Worm (Caenorhabditis elegans) whole organism, L1 larva: Measurements from ENCODE around the gene nas-21.
A peak's percentile ranks its signal among the peaks of the same experiment; 100 is the strongest.

Experiments used
- C16A3.4 ChIP-seq: fragments of 150-350 bp; optimal IDR thresholded peaks from 2 replicates; lab custom pipeline; 2014; ENCODE audit warnings: missing biosample characterization, missing genetic modification characterization
- F16B12.6 ChIP-seq: fragments of 150-350 bp; optimal IDR thresholded peaks from 2 replicates; lab custom pipeline; 2014; ENCODE audit warnings: missing biosample characterization, missing genetic modification characterization
- Y116A8C.19 ChIP-seq: sonication (generic microtip); optimal IDR thresholded peaks from 2 replicates; lab custom pipeline; 2016; ENCODE audit warnings: missing compliant biosample characterization, missing genetic modification characterization, borderline replicate concordance
- alr-1 ChIP-seq: fragments of 200-800 bp; sonication (Bioruptor generic); optimal IDR thresholded peaks from 2 replicates; lab custom pipeline; 2018; ENCODE audit warnings: borderline replicate concordance, mild to moderate bottlenecking, missing genetic modification characterization, missing compliant biosample characterization
- aly-2 ChIP-seq: fragments of 150-350 bp; optimal IDR thresholded peaks from 2 replicates; lab custom pipeline; 2014; ENCODE audit warnings: missing biosample characterization, missing genetic modification characterization
- ama-1 ChIP-seq: fragments of 150-350 bp; optimal IDR thresholded peaks from 2 replicates; lab custom pipeline; 2014
- ceh-63 ChIP-seq: fragments of 200-800 bp; sonication (Bioruptor generic); optimal IDR thresholded peaks from 2 replicates; lab custom pipeline; 2018; ENCODE audit warnings: mild to moderate bottlenecking, missing genetic modification characterization, missing compliant biosample characterization
- ceh-82 ChIP-seq, 3 experiments: fragments of 150-350 bp in 1 of 3; sonication (generic microtip) in 2 of 3; optimal IDR thresholded peaks; 2 replicates each; lab custom pipeline; 2014 to 2017; ENCODE audit warnings: missing biosample characterization in 3 of 3, missing genetic modification characterization in 3 of 3
- ceh-88 ChIP-seq: fragments of 200-800 bp; sonication (Bioruptor generic); IDR thresholded peaks from 2 replicates; pipeline ENCODE4 v1.3.6; 2022; ENCODE audit warnings: missing genetic modification characterization, missing compliant biosample characterization
- ceh-90 ChIP-seq: sonication (generic microtip); optimal IDR thresholded peaks from 2 replicates; lab custom pipeline; 2016; ENCODE audit warnings: missing genetic modification characterization, missing compliant biosample characterization
- dpl-1 ChIP-seq, 3 experiments: fragments of 150-350 bp in 2 of 3; sonication (generic microtip) in 1 of 3; optimal IDR thresholded peaks; 2 replicates each; lab custom pipeline; 2014 to 2017; ENCODE audit warnings: missing biosample characterization in 3 of 3, missing genetic modification characterization in 3 of 3, missing genetic modification reagents in 3 of 3
- dsc-1 ChIP-seq: sonication (generic microtip); optimal IDR thresholded peaks from 2 replicates; lab custom pipeline; 2016; ENCODE audit warnings: mild to moderate bottlenecking, missing genetic modification characterization, missing compliant biosample characterization
- efl-3 ChIP-seq: fragments of 200-800 bp; sonication (Bioruptor generic); optimal IDR thresholded peaks from 2 replicates; lab custom pipeline; 2018; ENCODE audit warnings: mild to moderate bottlenecking, missing genetic modification characterization, missing compliant biosample characterization
- egl-13 ChIP-seq: sonication (generic microtip); optimal IDR thresholded peaks from 2 replicates; lab custom pipeline; 2016; ENCODE audit warnings: missing genotype, missing genetic modification reagents, missing genetic modification characterization, missing compliant biosample characterization
- elt-2 ChIP-seq: sonication (generic microtip); optimal IDR thresholded peaks from 2 replicates; lab custom pipeline; 2016; ENCODE audit warnings: missing genetic modification characterization, mild to moderate bottlenecking, inconsistent platforms, missing compliant biosample characterization, missing genetic modification reagents
- elt-3 ChIP-seq, 6 experiments: fragments of 150-350 bp in 1 of 6; sonication (generic microtip); optimal IDR thresholded peaks; 2 replicates each; lab custom pipeline; 2017 to 2018; ENCODE audit warnings: missing biosample characterization in 6 of 6, missing genetic modification characterization in 6 of 6, inconsistent platforms in 1 of 6
- ets-5 ChIP-seq: fragments of 200-800 bp; sonication (Bioruptor generic); IDR thresholded peaks from 2 replicates; pipeline ENCODE4 v1.3.6; 2022; ENCODE audit warnings: missing genetic modification characterization, missing compliant biosample characterization
- fkh-10 ChIP-seq: sonication (generic microtip); optimal IDR thresholded peaks from 2 replicates; lab custom pipeline; 2017; ENCODE audit warnings: missing biosample characterization, missing genetic modification reagents, missing genetic modification characterization
- fkh-4 ChIP-seq: sonication (generic microtip); optimal IDR thresholded peaks from 2 replicates; lab custom pipeline; 2016; ENCODE audit warnings: missing compliant biosample characterization, missing genetic modification characterization, borderline replicate concordance
- hlh-4 ChIP-seq: sonication (generic microtip); optimal IDR thresholded peaks from 2 replicates; lab custom pipeline; 2016; ENCODE audit warnings: mild to moderate bottlenecking, missing genetic modification characterization, missing compliant biosample characterization
- jun-1 ChIP-seq: fragments of 150-350 bp; optimal IDR thresholded peaks from 2 replicates; lab custom pipeline; 2014; ENCODE audit warnings: missing biosample characterization, missing genetic modification reagents, missing genetic modification characterization
- lin-14 ChIP-seq: fragments of 200-800 bp; sonication (Bioruptor generic); optimal IDR thresholded peaks from 2 replicates; lab custom pipeline; 2018; ENCODE audit warnings: mild to moderate bottlenecking, missing genetic modification characterization, moderate library complexity, missing compliant biosample characterization
- lin-15B ChIP-seq: fragments of 150-350 bp; sonication (generic microtip); optimal IDR thresholded peaks from 3 replicates; lab custom pipeline; 2014; ENCODE audit warnings: missing biosample characterization, missing genetic modification characterization
- lin-39 ChIP-seq: fragments of 150-350 bp; optimal IDR thresholded peaks from 2 replicates; lab custom pipeline; 2014; ENCODE audit warnings: missing biosample characterization, missing genetic modification reagents, missing genetic modification characterization
- lir-3 ChIP-seq: sonication (generic microtip); optimal IDR thresholded peaks from 2 replicates; lab custom pipeline; 2016; ENCODE audit warnings: mild to moderate bottlenecking, missing genetic modification characterization, moderate library complexity, missing compliant biosample characterization; ENCODE audit not compliant: poor library complexity
- mab-9 ChIP-seq: fragments of 200-800 bp; sonication (Bioruptor generic); IDR thresholded peaks from 2 replicates; pipeline ENCODE4 v1.3.6; 2022; ENCODE audit warnings: missing genetic modification reagents, missing genetic modification characterization, missing compliant biosample characterization
- mef-2 ChIP-seq: fragments of 150-350 bp; optimal IDR thresholded peaks from 2 replicates; lab custom pipeline; 2014; ENCODE audit warnings: missing biosample characterization, missing genetic modification characterization
- mep-1 ChIP-seq: fragments of 150-350 bp; optimal IDR thresholded peaks from 2 replicates; lab custom pipeline; 2014; ENCODE audit warnings: missing biosample characterization, missing genetic modification characterization
- nhr-12 ChIP-seq: sonication (generic microtip); optimal IDR thresholded peaks from 2 replicates; lab custom pipeline; 2017; ENCODE audit warnings: missing biosample characterization, missing genetic modification characterization
- nhr-19 ChIP-seq: fragments of 200-800 bp; sonication (Bioruptor generic); conservative IDR thresholded peaks from 2 replicates; pipeline ENCODE4 v1.3.6; 2022; ENCODE audit warnings: missing genetic modification characterization, missing compliant biosample characterization
- nhr-20 ChIP-seq: sonication (generic microtip); optimal IDR thresholded peaks from 2 replicates; lab custom pipeline; 2016; ENCODE audit warnings: mild to moderate bottlenecking, missing genetic modification characterization, missing compliant biosample characterization
- nhr-237 ChIP-seq: fragments of 150-350 bp; optimal IDR thresholded peaks from 2 replicates; lab custom pipeline; 2014; ENCODE audit warnings: missing biosample characterization, missing genetic modification characterization
- nhr-47 ChIP-seq: sonication (generic microtip); optimal IDR thresholded peaks from 2 replicates; lab custom pipeline; 2016; ENCODE audit warnings: mild to moderate bottlenecking, missing genetic modification characterization, moderate library complexity, missing compliant biosample characterization
- nhr-71 ChIP-seq: sonication (generic microtip); optimal IDR thresholded peaks from 2 replicates; lab custom pipeline; 2016; ENCODE audit warnings: mild to moderate bottlenecking, missing genetic modification characterization, moderate library complexity, missing compliant biosample characterization
- nhr-76 ChIP-seq: sonication (generic microtip); optimal IDR thresholded peaks from 2 replicates; lab custom pipeline; 2017; ENCODE audit warnings: missing biosample characterization, missing genetic modification characterization
- nhr-77 ChIP-seq: fragments of 150-350 bp; optimal IDR thresholded peaks from 2 replicates; lab custom pipeline; 2014; ENCODE audit warnings: missing biosample characterization, missing genetic modification characterization
- nhr-84 ChIP-seq: sonication (generic microtip); optimal IDR thresholded peaks from 2 replicates; lab custom pipeline; 2017; ENCODE audit warnings: missing biosample characterization, missing genetic modification characterization
- nhr-85 ChIP-seq: sonication (generic microtip); peaks from one replicate; lab custom pipeline; 2016; ENCODE audit warnings: missing genetic modification characterization, inconsistent platforms, missing compliant biosample characterization
- pax-3 ChIP-seq: fragments of 200-800 bp; sonication (Bioruptor generic); optimal IDR thresholded peaks from 2 replicates; lab custom pipeline; 2018; ENCODE audit warnings: mild to moderate bottlenecking, missing genetic modification characterization, moderate library complexity, missing compliant biosample characterization
- pqm-1 ChIP-seq: sonication (generic microtip); optimal IDR thresholded peaks from 3 replicates; lab custom pipeline; 2017; ENCODE audit warnings: missing biosample characterization, missing genetic modification characterization
- rnt-1 ChIP-seq: sonication (generic microtip); optimal IDR thresholded peaks from 2 replicates; lab custom pipeline; 2016; ENCODE audit warnings: mild to moderate bottlenecking, missing genetic modification characterization, moderate library complexity, missing compliant biosample characterization
- snpc-4 ChIP-seq: fragments of 150-350 bp; optimal IDR thresholded peaks from 2 replicates; lab custom pipeline; 2014; ENCODE audit warnings: missing biosample characterization, missing genetic modification characterization
- snu-23 ChIP-seq: sonication (generic microtip); optimal IDR thresholded peaks from 2 replicates; lab custom pipeline; 2016; ENCODE audit warnings: missing genetic modification characterization, missing compliant biosample characterization
- sox-4 ChIP-seq: sonication (generic microtip); optimal IDR thresholded peaks from 2 replicates; lab custom pipeline; 2016; ENCODE audit warnings: missing genetic modification characterization, missing compliant biosample characterization
- sptf-1 ChIP-seq: fragments of 150-350 bp; optimal IDR thresholded peaks from 2 replicates; lab custom pipeline; 2014; ENCODE audit warnings: missing biosample characterization, missing genetic modification characterization
- swsn-7 ChIP-seq: sonication (generic microtip); optimal IDR thresholded peaks from 2 replicates; lab custom pipeline; 2016; ENCODE audit warnings: missing genetic modification characterization, missing compliant biosample characterization
- tbx-2 ChIP-seq: sonication (generic microtip); optimal IDR thresholded peaks from 2 replicates; lab custom pipeline; 2016; ENCODE audit warnings: missing genetic modification characterization, missing compliant biosample characterization
- unc-30 ChIP-seq: sonication (generic microtip); optimal IDR thresholded peaks from 2 replicates; lab custom pipeline; 2017; ENCODE audit warnings: missing biosample characterization, missing genetic modification characterization
- unc-98 ChIP-seq: fragments of 200-800 bp; sonication (Bioruptor generic); IDR thresholded peaks from 2 replicates; pipeline ENCODE4 v1.3.6; 2022; ENCODE audit warnings: missing genetic modification characterization, missing compliant biosample characterization
- vab-15 ChIP-seq: sonication (generic microtip); optimal IDR thresholded peaks from 2 replicates; lab custom pipeline; 2017; ENCODE audit warnings: missing genotype, mild to moderate bottlenecking, missing genetic modification characterization, missing compliant biosample characterization
- xbp-1 ChIP-seq: sonication (generic microtip); optimal IDR thresholded peaks from 2 replicates; lab custom pipeline; 2016; ENCODE audit warnings: missing genetic modification characterization, missing compliant biosample characterization
- zag-1 ChIP-seq: fragments of 150-350 bp; optimal IDR thresholded peaks from 2 replicates; lab custom pipeline; 2014; ENCODE audit warnings: missing biosample characterization, missing genetic modification characterization
- zip-4 ChIP-seq: fragments of 200-800 bp; sonication (Bioruptor generic); optimal IDR thresholded peaks from 2 replicates; lab custom pipeline; 2018; ENCODE audit warnings: mild to moderate bottlenecking, missing genetic modification characterization, moderate library complexity, missing compliant biosample characterization
- ztf-4 ChIP-seq: fragments of 150-350 bp; optimal IDR thresholded peaks from 2 replicates; lab custom pipeline; 2014; ENCODE audit warnings: missing biosample characterization, missing genetic modification characterization

Gene nas-21

DNA sequence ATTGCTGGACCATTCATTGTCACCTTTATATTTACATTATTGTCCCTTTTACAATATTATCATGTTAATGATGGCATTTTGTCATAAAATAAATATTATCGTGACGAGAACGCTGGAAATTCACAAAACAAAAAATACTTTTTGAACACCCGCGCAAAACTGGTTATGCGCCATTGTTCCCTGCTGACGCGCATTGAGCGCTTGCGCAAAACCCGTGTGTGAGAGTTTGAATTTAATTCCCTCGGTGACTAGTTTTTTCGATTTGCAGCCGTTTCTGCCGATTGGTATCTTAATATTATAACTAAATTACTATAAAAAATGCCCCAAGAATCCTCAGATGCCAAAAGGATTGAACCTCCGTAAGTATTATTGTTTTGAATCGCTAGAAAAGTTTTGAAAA, 49.1 kb downstream of the nas-21 start, which contains the start of gene pafo-1:
Gene pafo-1 (plus strand): TSS at position 256 of the 400 bp plus-strand sequence.
- peak; percentile 67 for TF ChIP-seq F16B12.6 (tag; lab: Kevin White, UChicago)
- TF ChIP-seq snu-23, result peak; percentile 92
- TF ChIP-seq nhr-237, result peak; percentile 35
- peak; percentile 95 for TF ChIP-seq nhr-47 (tag; lab: Kevin White, UChicago)
- no peak for TF ChIP-seq nhr-84 (tag; lab: Kevin White, UChicago)
- TF ChIP-seq dsc-1 (tag; lab: Kevin White, UChicago), result peak; percentile 94
- TF ChIP-seq mef-2 (tag; lab: Kevin White, UChicago), result peak; percentile 65
- no peak for TF ChIP-seq alr-1 (tag; lab: Kevin White, UChicago)
- no peak for TF ChIP-seq nhr-12 (tag; lab: Kevin White, UChicago)
- TF ChIP-seq egl-13 (tag; lab: Kevin White, UChicago), result peak; percentile 77
- TF ChIP-seq swsn-7, result peak; percentile 90
- TF ChIP-seq nhr-20, result peak; percentile 92
- TF ChIP-seq elt-3 (tag; optimal IDR thresholded peaks at IDR 0.05; lab: Kevin White, UChicago), result peak in 2 of 6 experiments; percentile 79 to 80
- TF ChIP-seq aly-2 (tag; lab: Kevin White, UChicago), result peak; percentile 87
- TF ChIP-seq nhr-85 (tag; lab: Kevin White, UChicago), result peak; percentile 97
- TF ChIP-seq mab-9, result peak; percentile 67
- no peak for TF ChIP-seq unc-98 (GFP tag; lab: Robert Waterston, UW)
- peak; percentile 60 for TF ChIP-seq nhr-77 (tag; lab: Kevin White, UChicago)
- peak; percentile 80 for TF ChIP-seq zip-4 (GFP tag; lab: Kevin White, UChicago)
- no peak for TF ChIP-seq unc-30 (tag; lab: Kevin White, UChicago)
- no peak for TF ChIP-seq ets-5 (GFP tag; lab: Robert Waterston, UW)
- peak; percentile 99 for TF ChIP-seq dpl-1 (GFP tag; optimal IDR thresholded peaks at IDR 0.05; lab: Kevin White, UChicago)
- TF ChIP-seq tbx-2, result peak; percentile 92
- peak; percentile 80 to 93 (median 92) for TF ChIP-seq ceh-82 (tag; optimal IDR thresholded peaks at IDR 0.05; lab: Kevin White, UChicago)
- TF ChIP-seq nhr-71 (tag; lab: Kevin White, UChicago), result peak; percentile 95
- TF ChIP-seq pax-3 (tag; lab: Kevin White, UChicago), result peak; percentile 62
- no peak for TF ChIP-seq hlh-4 (tag; lab: Kevin White, UChicago)
- TF ChIP-seq efl-3 (GFP tag; lab: Kevin White, UChicago), result peak; percentile 47
- TF ChIP-seq xbp-1 (tag; lab: Kevin White, UChicago), result peak; percentile 90
- no peak for TF ChIP-seq sptf-1 (tag; lab: Kevin White, UChicago)
- peak; percentile 13 for TF ChIP-seq ama-1 (lab: Kevin White, UChicago)
- TF ChIP-seq ceh-63, result no peak
- TF ChIP-seq lin-39 (tag; lab: Kevin White, UChicago), result peak; percentile 91
- TF ChIP-seq C16A3.4, result peak; percentile 82
- TF ChIP-seq lin-15B, result peak; percentile 79
- peak; percentile 43 for TF ChIP-seq nhr-76 (tag; lab: Kevin White, UChicago)
- TF ChIP-seq nhr-19, result peak; percentile 92
- TF ChIP-seq lin-14 (GFP tag; lab: Kevin White, UChicago), result peak; percentile 84
- TF ChIP-seq jun-1 (tag; lab: Kevin White, UChicago), result peak; percentile 88
- TF ChIP-seq sox-4 (tag; lab: Kevin White, UChicago), result peak; percentile 81
- TF ChIP-seq snpc-4, result peak; percentile 83
- peak; percentile 28 for TF ChIP-seq fkh-4 (tag; lab: Kevin White, UChicago)
- peak; percentile 75 for TF ChIP-seq elt-2
- TF ChIP-seq ceh-88 (GFP tag; lab: Robert Waterston, UW), result peak; percentile 20; the same call in 1 of the 2 replicates
- peak; percentile 49 for TF ChIP-seq ztf-4 (tag; lab: Kevin White, UChicago)
- TF ChIP-seq rnt-1 (tag; lab: Kevin White, UChicago), result peak; percentile 95
- peak; percentile 36 for TF ChIP-seq ceh-90 (tag; lab: Kevin White, UChicago)
- no peak for TF ChIP-seq vab-15
- TF ChIP-seq Y116A8C.19 (tag; lab: Kevin White, UChicago), result no peak
- no peak for TF ChIP-seq zag-1 (tag; lab: Kevin White, UChicago)
- no peak for TF ChIP-seq pqm-1
- peak; percentile 95 for TF ChIP-seq mep-1 (tag; lab: Kevin White, UChicago)
- TF ChIP-seq lir-3, result peak; percentile 68
- TF ChIP-seq fkh-10, result peak; percentile 71
